Fruit fly (Drosophila melanogaster): Measurements from ENCODE around the gene hng2.

dm6 chr3R:8794384-8794783, 11.7 kb upstream of the hng2 start, which contains the start of gene Ir85a:
- no peak for TF ChIP-seq rgr (GFP tag; optimal IDR thresholded peaks at IDR 0.05)
- no peak for TF ChIP-seq Dfd (GFP tag; optimal IDR thresholded peaks at IDR 0.05)
- no peak for TF ChIP-seq Abd-B (GFP tag; optimal IDR thresholded peaks at IDR 0.05)
- no peak for TF ChIP-seq sv (GFP tag; optimal IDR thresholded peaks at IDR 0.05)
- no peak for TF ChIP-seq woc (GFP tag; optimal IDR thresholded peaks at IDR 0.05)
